Fruit fly (Drosophila melanogaster) whole organism, embryonic: ENCODE measurements around the gene CG32767.
A peak's percentile ranks its signal among the peaks of the same experiment; 100 is the strongest.

ENCODE experiments used
- B-H2 ChIP-seq: fragments of 200-800 bp; sonication (Bioruptor generic); optimal IDR thresholded peaks from 2 replicates; lab custom pipeline; 2018; ENCODE audit warnings: missing biosample characterization, mild to moderate bottlenecking, missing genetic modification characterization
- Bteb2 ChIP-seq: fragments of 200-800 bp; sonication (Bioruptor generic); optimal IDR thresholded peaks from 2 replicates; lab custom pipeline; 2016; ENCODE audit warnings: missing biosample characterization, missing genetic modification characterization
- CG1024 ChIP-seq: fragments of 200-800 bp; sonication (Bioruptor generic); IDR thresholded peaks from 2 replicates; pipeline ENCODE4 v1.3.6; 2022; ENCODE audit warnings: missing biosample characterization, missing genetic modification characterization
- CG13296 ChIP-seq: fragments of 200-800 bp; sonication (Bioruptor generic); optimal IDR thresholded peaks from 3 replicates; lab custom pipeline; 2018; ENCODE audit warnings: missing biosample characterization, mild to moderate bottlenecking, missing genetic modification characterization
- CG14014 ChIP-seq: fragments of 200-800 bp; sonication (Bioruptor generic); IDR thresholded peaks from 2 replicates; pipeline ENCODE4 v1.3.6; 2022; ENCODE audit warnings: missing biosample characterization, missing genetic modification characterization
- CG15269 ChIP-seq: fragments of 200-800 bp; sonication (Bioruptor generic); optimal IDR thresholded peaks from 2 replicates; lab custom pipeline; 2018; ENCODE audit warnings: missing biosample characterization, mild to moderate bottlenecking, missing genetic modification characterization, moderate library complexity
- CG1647 ChIP-seq: fragments of 200-800 bp; sonication (Bioruptor generic); optimal IDR thresholded peaks from 3 replicates; lab custom pipeline; 2016; ENCODE audit warnings: missing biosample characterization, missing genetic modification characterization
- CG17361 ChIP-seq: fragments of 200-800 bp; sonication (Bioruptor generic); IDR thresholded peaks from 3 replicates; pipeline ENCODE4 v1.3.6; 2022; ENCODE audit warnings: missing biosample characterization, missing genetic modification characterization
- CG17912 ChIP-seq: fragments of 200-800 bp; sonication (Bioruptor generic); optimal IDR thresholded peaks from 2 replicates; lab custom pipeline; 2018; ENCODE audit warnings: missing biosample characterization, mild to moderate bottlenecking, missing genetic modification characterization
- CG18262 ChIP-seq: fragments of 200-800 bp; optimal IDR thresholded peaks from 3 replicates; lab custom pipeline; 2019; ENCODE audit warnings: missing biosample characterization, mild to moderate bottlenecking, missing genetic modification characterization, moderate library complexity
- CG2120 ChIP-seq: fragments of 200-800 bp; sonication (Bioruptor generic); optimal IDR thresholded peaks from 3 replicates; lab custom pipeline; 2016; ENCODE audit warnings: missing biosample characterization, missing genetic modification characterization
- CG31224 ChIP-seq: fragments of 200-800 bp; sonication (Bioruptor generic); IDR thresholded peaks from 2 replicates; pipeline ENCODE4 v1.3.6; 2022; ENCODE audit warnings: missing biosample characterization, missing genetic modification characterization
- CG31365 ChIP-seq: fragments of 200-800 bp; sonication (Bioruptor generic); optimal IDR thresholded peaks from 2 replicates; lab custom pipeline; 2018; ENCODE audit warnings: missing biosample characterization, mild to moderate bottlenecking, missing genetic modification characterization
- CG3281 ChIP-seq: fragments of 200-800 bp; sonication (Bioruptor generic); optimal IDR thresholded peaks from 3 replicates; lab custom pipeline; 2017; ENCODE audit warnings: missing biosample characterization, mild to moderate bottlenecking, missing genetic modification characterization
- CG4282 ChIP-seq: fragments of 200-800 bp; sonication (Bioruptor generic); optimal IDR thresholded peaks from 2 replicates; lab custom pipeline; 2016; ENCODE audit warnings: missing biosample characterization, missing genetic modification characterization
- CG7556 ChIP-seq: fragments of 200-800 bp; sonication (Bioruptor generic); optimal IDR thresholded peaks from 2 replicates; lab custom pipeline; 2017; ENCODE audit warnings: missing biosample characterization, mild to moderate bottlenecking, missing genetic modification characterization
- CG7839 ChIP-seq: fragments of 200-800 bp; sonication (Bioruptor generic); optimal IDR thresholded peaks from 3 replicates; lab custom pipeline; 2018; ENCODE audit warnings: missing biosample characterization, mild to moderate bottlenecking, missing genetic modification characterization, moderate library complexity
- CkIIα-i1 ChIP-seq: fragments of 200-800 bp; sonication (Bioruptor generic); IDR thresholded peaks from 2 replicates; pipeline ENCODE4 v1.3.6; 2022; ENCODE audit warnings: missing biosample characterization, missing genetic modification characterization
- Dfd ChIP-seq, 2 experiments: fragments of >200 bp; optimal IDR thresholded peaks; 2 replicates each; lab custom pipeline; 2017; ENCODE audit warnings: missing biosample characterization in 2 of 2, missing genetic modification characterization in 2 of 2
- E2f1 ChIP-seq: fragments of 200-800 bp; sonication (Bioruptor generic); IDR thresholded peaks from 2 replicates; pipeline ENCODE4 v1.3.6; 2022; ENCODE audit warnings: missing biosample characterization, missing genetic modification characterization
- Hand ChIP-seq: fragments of 200-800 bp; sonication (Bioruptor generic); optimal IDR thresholded peaks from 2 replicates; lab custom pipeline; 2017; ENCODE audit warnings: mild to moderate bottlenecking, missing biosample characterization, missing genetic modification reagents, missing genetic modification characterization
- Hr51 ChIP-seq, 2 experiments: fragments of 200-800 bp; sonication (Bioruptor generic); optimal IDR thresholded peaks; 2 replicates in 1 of 2; 3 replicates in 1 of 2; lab custom pipeline; 2016 to 2018; ENCODE audit warnings: missing biosample characterization in 2 of 2, missing genetic modification characterization in 2 of 2, mild to moderate bottlenecking in 1 of 2, moderate library complexity in 1 of 2
- Med ChIP-seq: fragments of 200-800 bp; sonication (Bioruptor generic); peaks from one replicate; lab custom pipeline; 2016; ENCODE audit warnings: missing biosample characterization, missing genetic modification characterization, mild to moderate bottlenecking, inconsistent platforms, moderate library complexity
- Mes4 ChIP-seq: fragments of 200-800 bp; sonication (Bioruptor generic); optimal IDR thresholded peaks from 2 replicates; lab custom pipeline; 2016; ENCODE audit warnings: missing biosample characterization, missing genetic modification characterization
- Mrtf ChIP-seq: fragments of 200-800 bp; sonication (Bioruptor generic); IDR thresholded peaks from 3 replicates; pipeline ENCODE4 v1.3.6; 2022; ENCODE audit warnings: missing biosample characterization, missing genetic modification characterization
- Nf-YB ChIP-seq: fragments of 200-800 bp; sonication (Bioruptor generic); optimal IDR thresholded peaks from 3 replicates; lab custom pipeline; 2019; ENCODE audit warnings: missing biosample characterization, mild to moderate bottlenecking, missing genetic modification characterization, moderate library complexity
- Opbp ChIP-seq: fragments of 200-800 bp; sonication (Bioruptor generic); IDR thresholded peaks from 3 replicates; pipeline ENCODE4 v1.3.6; 2022; ENCODE audit warnings: missing biosample characterization, missing genetic modification characterization; ENCODE audit not compliant: partially characterized antibody
- cato ChIP-seq: fragments of 200-800 bp; sonication (Bioruptor generic); optimal IDR thresholded peaks from 2 replicates; lab custom pipeline; 2016; ENCODE audit warnings: missing biosample characterization, missing genetic modification characterization, borderline replicate concordance
- cwo ChIP-seq: fragments of 200-800 bp; sonication (Bioruptor generic); optimal IDR thresholded peaks from 3 replicates; lab custom pipeline; 2017; ENCODE audit warnings: missing biosample characterization, missing genetic modification characterization, mild to moderate bottlenecking, moderate library complexity, missing genetic modification reagents
- dysf ChIP-seq: fragments of 200-800 bp; sonication (Bioruptor generic); IDR thresholded peaks from 3 replicates; pipeline ENCODE4 v1.3.6; 2022; ENCODE audit warnings: missing biosample characterization, missing genetic modification characterization
- gce ChIP-seq: fragments of 200-800 bp; sonication (Bioruptor generic); IDR thresholded peaks from 3 replicates; pipeline ENCODE4 v1.3.6; 2022; ENCODE audit warnings: missing biosample characterization, missing genetic modification characterization
- gcm2 ChIP-seq: fragments of 200-800 bp; sonication (Bioruptor generic); optimal IDR thresholded peaks from 2 replicates; lab custom pipeline; 2016; ENCODE audit warnings: missing biosample characterization, missing genetic modification characterization
- ham ChIP-seq: fragments of 200-800 bp; sonication (Bioruptor generic); IDR thresholded peaks from 2 replicates; pipeline ENCODE4 v1.3.6; 2022; ENCODE audit warnings: missing biosample characterization, missing genetic modification characterization
- hkb ChIP-seq, 2 experiments: fragments of 200-800 bp in 1 of 2; fragments of >200 bp in 1 of 2; sonication (Bioruptor generic) in 1 of 2; IDR thresholded peaks in 1 of 2; optimal IDR thresholded peaks in 1 of 2; 2 replicates each; pipeline versions ENCODE4 v1.3.6 to Lab custom; 2017 to 2022; ENCODE audit warnings: missing biosample characterization in 1 of 2, missing genetic modification characterization in 1 of 2
- hth ChIP-seq: fragments of >200 bp; optimal IDR thresholded peaks from 2 replicates; lab custom pipeline; 2017; ENCODE audit warnings: inconsistent platforms
- mam ChIP-seq: fragments of 200-800 bp; sonication (Bioruptor generic); optimal IDR thresholded peaks from 3 replicates; lab custom pipeline; 2016; ENCODE audit warnings: missing biosample characterization, missing genetic modification characterization
- nom ChIP-seq: fragments of 200-800 bp; sonication (Bioruptor generic); optimal IDR thresholded peaks from 2 replicates; lab custom pipeline; 2017; ENCODE audit warnings: missing biosample characterization, missing genetic modification characterization, mild to moderate bottlenecking, moderate library complexity, missing genetic modification reagents
- oc ChIP-seq: fragments of 200-800 bp; sonication (Bioruptor generic); optimal IDR thresholded peaks from 2 replicates; lab custom pipeline; 2018; ENCODE audit warnings: missing biosample characterization, mild to moderate bottlenecking, missing genetic modification characterization, moderate library complexity
- otp ChIP-seq: fragments of 200-800 bp; sonication (Bioruptor generic); IDR thresholded peaks from 3 replicates; pipeline ENCODE4, ENCODE4 v1.3.6; 2022; ENCODE audit warnings: missing biosample characterization, missing genetic modification characterization
- peb ChIP-seq: fragments of 200-800 bp; sonication (Bioruptor generic); IDR thresholded peaks from 2 replicates; pipeline ENCODE4 v1.3.6; 2022; ENCODE audit warnings: missing biosample characterization, missing genetic modification characterization
- run ChIP-seq: fragments of 200-800 bp; sonication (Bioruptor generic); optimal IDR thresholded peaks from 3 replicates; lab custom pipeline; 2018; ENCODE audit warnings: missing biosample characterization, mild to moderate bottlenecking, missing genetic modification characterization
- sc ChIP-seq, 3 experiments: fragments of >200 bp in 2 of 3; fragments of 200-800 bp in 1 of 3; sonication (Bioruptor generic) in 1 of 3; optimal IDR thresholded peaks; 2 replicates in 2 of 3; 3 replicates in 1 of 3; lab custom pipeline; 2017; ENCODE audit warnings: mild to moderate bottlenecking in 1 of 3, missing biosample characterization in 1 of 3, missing genetic modification characterization in 1 of 3, missing genetic modification reagents in 1 of 3
- sens-2 ChIP-seq: fragments of 200-800 bp; sonication (Bioruptor generic); IDR thresholded peaks from 2 replicates; pipeline ENCODE4 v1.3.6; 2022; ENCODE audit warnings: missing biosample characterization, missing genetic modification characterization
- sima ChIP-seq: fragments of 200-800 bp; sonication (Bioruptor generic); optimal IDR thresholded peaks from 2 replicates; lab custom pipeline; 2016; ENCODE audit warnings: missing biosample characterization, missing genetic modification characterization
- tna ChIP-seq: fragments of 200-800 bp; sonication (Bioruptor generic); IDR thresholded peaks from 2 replicates; pipeline ENCODE4 v1.3.6; 2022; ENCODE audit warnings: missing biosample characterization, missing genetic modification characterization; ENCODE audit not compliant: partially characterized antibody
- vnd ChIP-seq: fragments of 200-800 bp; sonication (Bioruptor generic); IDR thresholded peaks from 3 replicates; pipeline ENCODE4 v1.3.6; 2022; ENCODE audit warnings: missing biosample characterization, missing genetic modification characterization; ENCODE audit not compliant: partially characterized antibody
- vvl ChIP-seq: fragments of 200-800 bp; sonication (Bioruptor generic); IDR thresholded peaks from 2 replicates; pipeline ENCODE4 v1.3.6; 2022; ENCODE audit warnings: missing biosample characterization, missing genetic modification characterization
- wek ChIP-seq: fragments of 200-800 bp; sonication (Bioruptor generic); optimal IDR thresholded peaks from 3 replicates; lab custom pipeline; 2018; ENCODE audit warnings: missing biosample characterization, mild to moderate bottlenecking, missing genetic modification characterization, moderate library complexity

Gene CG32767

dm6 chrX:5086724-5087660 is 2.4 kb upstream of the CG32767 start (continued):
- peak; percentile 24 for TF ChIP-seq gcm2 (GFP tag; lab: Kevin White, UChicago)
- TF ChIP-seq CG1024 (GFP tag; lab: Robert Waterston, UW): no peak
- peak; percentile 73 for TF ChIP-seq CG7839
- TF ChIP-seq Hand (GFP tag; lab: Kevin White, UChicago): peak; percentile 12
- no peak for TF ChIP-seq sens-2 (GFP tag; lab: Robert Waterston, UW)
- peak; percentile 35 for TF ChIP-seq CG13296 (GFP tag; lab: Kevin White, UChicago)
- TF ChIP-seq cwo (GFP tag; lab: Kevin White, UChicago): peak; percentile 29
- TF ChIP-seq Mrtf (GFP tag; lab: Robert Waterston, UW): no peak
- TF ChIP-seq ham (GFP tag; lab: Robert Waterston, UW): no peak
- peak; percentile 14 for TF ChIP-seq cato (GFP tag; lab: Kevin White, UChicago)
- TF ChIP-seq CG17912 (GFP tag; lab: Kevin White, UChicago): no peak
- TF ChIP-seq CG15269 (tag; lab: Kevin White, UChicago): peak; percentile 58
- TF ChIP-seq Nf-YB: peak; percentile 33
- peak; percentile 91 for TF ChIP-seq nom (GFP tag; lab: Kevin White, UChicago)
- TF ChIP-seq E2f1 (GFP tag; lab: Robert Waterston, UW): peak; percentile 27; the same call in 1 of the 2 replicates
- TF ChIP-seq hkb (optimal IDR thresholded peaks at IDR 0.05; lab: Kevin White, UChicago): no peak
- TF ChIP-seq hkb (GFP tag; IDR thresholded peaks at IDR 0.05; lab: Robert Waterston, UW): no peak
- TF ChIP-seq dysf (GFP tag; lab: Robert Waterston, UW): peak; percentile 68
- TF ChIP-seq run: no peak
- TF ChIP-seq tna (GFP tag; lab: Robert Waterston, UW): no peak
- no peak for TF ChIP-seq CkIIα-i1 (GFP tag; lab: Robert Waterston, UW)
- TF ChIP-seq otp (GFP tag; lab: Robert Waterston, UW): no peak
- TF ChIP-seq hth (lab: Kevin White, UChicago): no peak
- TF ChIP-seq Dfd (GFP tag; optimal IDR thresholded peaks at IDR 0.05; lab: Kevin White, UChicago): no peak
- peak; percentile 73 for TF ChIP-seq CG2120 (GFP tag; lab: Kevin White, UChicago)
- TF ChIP-seq sc (optimal IDR thresholded peaks at IDR 0.05; lab: Kevin White, UChicago): no peak
- peak; percentile 23 for TF ChIP-seq sc (GFP tag; optimal IDR thresholded peaks at IDR 0.05; lab: Kevin White, UChicago)
- TF ChIP-seq CG31224 (GFP tag; lab: Robert Waterston, UW): no peak; the same call in 1 of the 2 replicates
- no peak; the same call in 1 of the 2 replicates for TF ChIP-seq vvl (GFP tag; lab: Robert Waterston, UW)
- no peak for TF ChIP-seq peb
- peak; percentile 75 for TF ChIP-seq CG7556 (GFP tag; lab: Kevin White, UChicago)
- TF ChIP-seq sima (GFP tag; lab: Kevin White, UChicago): no peak
- peak; percentile 67 for TF ChIP-seq CG3281
- no peak for TF ChIP-seq gce (GFP tag; lab: Robert Waterston, UW)
- TF ChIP-seq CG31365 (tag; lab: Kevin White, UChicago): no peak
- peak; percentile 11 for TF ChIP-seq oc (tag; lab: Kevin White, UChicago)
- peak; percentile 51 for TF ChIP-seq mam
- TF ChIP-seq B-H2 (GFP tag; lab: Kevin White, UChicago): no peak
- TF ChIP-seq Mes4: peak; percentile 20
- TF ChIP-seq Bteb2 (GFP tag; lab: Kevin White, UChicago): peak; percentile 29
- TF ChIP-seq Med (GFP tag; lab: Kevin White, UChicago): peak; percentile 80
- no peak for TF ChIP-seq CG1647 (GFP tag; lab: Kevin White, UChicago)
- TF ChIP-seq wek (GFP tag; lab: Kevin White, UChicago): no peak
- TF ChIP-seq CG14014 (GFP tag; lab: Robert Waterston, UW): no peak
- TF ChIP-seq CG4282 (GFP tag; lab: Kevin White, UChicago): no peak
- TF ChIP-seq Hr51 (GFP tag; optimal IDR thresholded peaks at IDR 0.05; lab: Kevin White, UChicago): peak in 1 of 2 experiments; percentile 72
- TF ChIP-seq Opbp (GFP tag; lab: Robert Waterston, UW): no peak
- peak; percentile 82 for TF ChIP-seq CG18262 (tag; lab: Kevin White, UChicago)
- no peak for TF ChIP-seq vnd (GFP tag; lab: Robert Waterston, UW)
- peak; percentile 83 for TF ChIP-seq CG17361 (GFP tag; lab: Robert Waterston, UW)
